Worm (Caenorhabditis elegans): ENCODE results near the gene C18B10.6.

DNA sequence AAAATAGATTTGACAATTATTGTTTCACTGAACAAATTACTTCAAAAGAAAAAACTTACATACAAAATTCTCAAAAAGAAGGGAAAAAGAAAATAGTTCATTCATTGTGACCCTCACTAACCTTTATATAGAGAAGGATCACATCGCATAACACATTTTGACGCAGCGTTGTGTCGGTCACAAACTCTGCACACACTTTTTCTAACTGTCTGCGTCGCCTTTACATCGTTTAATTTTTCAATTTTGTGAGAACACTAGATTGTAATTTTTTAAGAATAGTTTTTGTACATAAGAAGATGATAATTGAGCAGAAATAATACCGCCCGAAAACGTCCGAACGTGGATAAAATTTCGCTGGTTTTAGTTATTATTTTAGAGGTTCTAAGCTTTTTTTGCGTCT is at the start of gene C18B10.6:
- TF ChIP-seq flt-1 (GFP tag; IDR thresholded peaks at IDR 0.05) (no peak), tab-1 (GFP tag; IDR thresholded peaks at IDR 0.05) (no peak), cog-1 (tag; optimal IDR thresholded peaks at IDR 0.05) (no peak), ztf-23 (GFP tag; IDR thresholded peaks at IDR 0.05) (no peak), ref-1 (GFP tag; conservative IDR thresholded peaks at IDR 0.05) (no peak), T22C8.4 (GFP tag; IDR thresholded peaks at IDR 0.05) (no peak), med-1 (GFP tag; optimal IDR thresholded peaks at IDR 0.05; ENCODE audit: insufficient read depth) (no peak), ztf-29 (GFP tag; IDR thresholded peaks at IDR 0.05) (no peak)

Data from whole organism, midembryonic.